Worm (Caenorhabditis elegans): Measurements from ENCODE around the gene sdz-5.
"Not testable (repeated sequence)": the region's sequence is repeated elsewhere in the genome, so short reads cannot be mapped to it uniquely, and the experiment has no call there.

sdz-5 gene

DNA sequence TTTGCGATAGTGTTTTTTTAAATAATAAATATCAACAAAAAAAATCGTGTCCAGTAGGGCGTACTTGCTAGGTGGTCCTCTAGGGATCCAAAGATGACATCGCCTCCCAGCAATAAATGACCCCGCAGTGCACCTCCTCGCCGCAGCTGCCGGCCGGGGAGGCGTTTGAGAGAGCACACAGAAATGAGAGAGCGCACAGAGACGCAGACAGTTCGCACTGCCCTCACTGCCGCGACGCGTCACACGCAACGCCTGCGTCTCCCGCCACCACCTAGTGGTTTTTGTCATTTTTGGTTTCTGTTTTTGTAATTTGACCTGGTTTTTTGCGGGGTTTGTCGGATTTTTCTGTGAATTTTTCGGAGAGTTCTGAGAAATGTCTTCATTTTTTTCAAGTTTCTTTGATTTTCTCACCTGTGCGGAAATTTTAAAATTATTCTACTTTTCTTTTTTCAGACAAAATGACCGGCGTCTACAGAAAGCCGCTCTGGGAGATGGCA is 20.6 kb upstream of the sdz-5 start, which contains the start of gene lido-7 (continued):
- peak; percentile 44 for TF ChIP-seq F23B12.7 (tag; optimal IDR thresholded peaks at IDR 0.05; ENCODE audit: insufficient read depth)
- no peak for TF ChIP-seq sea-2 (GFP tag; IDR thresholded peaks at IDR 0.05)
- peak; percentile 11 for TF ChIP-seq madf-10 (tag; optimal IDR thresholded peaks at IDR 0.05)
- no peak for TF ChIP-seq B0035.1 (tag; optimal IDR thresholded peaks at IDR 0.05)
- peak; percentile 27; the same call in 1 of the 2 replicates for TF ChIP-seq cebp-1 (GFP tag; IDR thresholded peaks at IDR 0.05)
- peak; percentile 51 for TF ChIP-seq cebp-1 (tag; optimal IDR thresholded peaks at IDR 0.05)
- no peak for TF ChIP-seq hlh-12 (tag; optimal IDR thresholded peaks at IDR 0.05)
- no peak for TF ChIP-seq athp-1 (tag; optimal IDR thresholded peaks at IDR 0.05)
- no peak for TF ChIP-seq F57C9.4 (tag; optimal IDR thresholded peaks at IDR 0.05)
- TF ChIP-seq attf-5 (GFP tag; optimal IDR thresholded peaks at IDR 0.05) = peak; percentile 74
- no peak for TF ChIP-seq B0019.2 (GFP tag; conservative IDR thresholded peaks at IDR 0.05)
- TF ChIP-seq chd-7 (tag; optimal IDR thresholded peaks at IDR 0.05) = no peak
- TF ChIP-seq cebp-2 (GFP tag; IDR thresholded peaks at IDR 0.05) = no peak
- TF ChIP-seq ceh-27 (GFP tag; optimal IDR thresholded peaks at IDR 0.05) = peak; percentile 63
- peak; percentile 94 for TF ChIP-seq hmg-1.2 (GFP tag; IDR thresholded peaks at IDR 0.05)
- no peak for TF ChIP-seq fkh-3 (tag; optimal IDR thresholded peaks at IDR 0.05)
- TF ChIP-seq snpc-4 (GFP tag; optimal IDR thresholded peaks at IDR 0.05) = no peak
- no peak for TF ChIP-seq snpc-4 (tag; optimal IDR thresholded peaks at IDR 0.05)
- TF ChIP-seq K12H6.12 (tag; optimal IDR thresholded peaks at IDR 0.05) = peak; percentile 29
- 0 out of 2 replicates have a peak, but pooled peaks have one; percentile 20 for TF ChIP-seq madf-8 (GFP tag; conservative IDR thresholded peaks at IDR 0.05)
- no peak for TF ChIP-seq let-607 (tag; optimal IDR thresholded peaks at IDR 0.05)
- no peak for TF ChIP-seq gei-17 (GFP tag; optimal IDR thresholded peaks at IDR 0.05)
- TF ChIP-seq pbrm-1 (GFP tag; IDR thresholded peaks at IDR 0.05) = no peak
- TF ChIP-seq akir-1 (GFP tag; optimal IDR thresholded peaks at IDR 0.05) = no peak
- peak; percentile 85 for TF ChIP-seq madf-3 (GFP tag; IDR thresholded peaks at IDR 0.05)
- no peak for TF ChIP-seq F49E8.2 (tag; optimal IDR thresholded peaks at IDR 0.05; ENCODE audit: insufficient read depth)
- TF ChIP-seq ztf-26 (tag; optimal IDR thresholded peaks at IDR 0.05) = no peak
- peak; percentile 58 for TF ChIP-seq nhr-80 (tag; optimal IDR thresholded peaks at IDR 0.05)
- no peak for TF ChIP-seq bed-1 (GFP tag; IDR thresholded peaks at IDR 0.05)
- TF ChIP-seq Y95B8A.8 (GFP tag; IDR thresholded peaks at IDR 0.05) = no peak
- TF ChIP-seq aptf-3 (GFP tag; IDR thresholded peaks at IDR 0.05) = no peak
- TF ChIP-seq dpff-1 (tag; optimal IDR thresholded peaks at IDR 0.05) = no peak
- TF ChIP-seq repo-1 (tag; optimal IDR thresholded peaks at IDR 0.05) = no peak
- 0 out of 2 replicates have a peak, but pooled peaks have one; percentile 19 for TF ChIP-seq ekl-4 (GFP tag; IDR thresholded peaks at IDR 0.05)
- no peak for TF ChIP-seq somi-1 (GFP tag; optimal IDR thresholded peaks at IDR 0.05)
- TF ChIP-seq tbp1 (GFP tag; optimal IDR thresholded peaks at IDR 0.05) = no peak
- peak; percentile 74 for TF ChIP-seq ceh-100 (GFP tag; IDR thresholded peaks at IDR 0.05)
- peak; percentile 89 for TF ChIP-seq zfh-2 (GFP tag; conservative IDR thresholded peaks at IDR 0.05)

DNA sequence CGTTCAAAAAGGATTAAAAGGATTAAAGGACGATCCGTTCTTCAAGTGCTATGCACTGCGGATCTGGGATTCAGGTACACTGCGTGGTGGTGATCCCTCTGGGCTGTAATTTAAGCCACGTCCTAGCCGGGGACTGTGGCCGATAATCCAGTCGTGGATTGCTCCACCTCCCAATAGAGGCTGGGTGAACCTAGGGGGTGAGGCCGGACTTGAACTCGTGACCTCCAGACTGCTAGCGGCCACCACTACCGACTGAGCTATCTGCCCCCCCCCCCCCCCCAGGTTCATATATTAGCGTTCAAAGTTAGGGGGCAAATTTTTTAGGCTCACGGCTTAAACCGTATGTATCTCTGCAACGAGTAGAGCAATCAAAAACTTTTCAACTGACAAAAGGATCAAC is 19.4 kb upstream of the sdz-5 start:
- not testable (repeated sequence) for TF ChIP-seq rpc-1 (optimal IDR thresholded peaks at IDR 0.05)
- TF ChIP-seq rpc-1 (tag; optimal IDR thresholded peaks at IDR 0.05) (peak; percentile 40), egrh-3 (GFP tag; IDR thresholded peaks at IDR 0.05) (peak; percentile 58; the same call in 1 of the 2 replicates), ceh-100 (GFP tag; IDR thresholded peaks at IDR 0.05) (0 out of 2 replicates have a peak, but pooled peaks have one; percentile 14), zfh-2 (GFP tag; conservative IDR thresholded peaks at IDR 0.05) (0 out of 2 replicates have a peak, but pooled peaks have one; percentile 15), mcd-1 (GFP tag; IDR thresholded peaks at IDR 0.05) (peak; percentile 16; the same call in 1 of the 2 replicates)
